Fruit fly (Drosophila melanogaster): ENCODE measurements around the gene Txl.

Gene Txl

dm6 chr3L:5810633-5811341 lies 45.1 kb downstream of the Txl start, which contains the start of the genes S6k and kri:
Gene S6k, minus strand, starts transcription at chr3L:5810931.
Gene kri, plus strand, starts transcription at chr3L:5810973.
- TF ChIP-seq CG9948 (tag; optimal IDR thresholded peaks at IDR 0.05) (no peak), Ets98B (GFP tag; IDR thresholded peaks at IDR 0.05) (peak; percentile 14; the same call in 1 of the 2 replicates), CG12605 (GFP tag; IDR thresholded peaks at IDR 0.05) (no peak), CG15710 (tag; optimal IDR thresholded peaks at IDR 0.05) (peak; percentile 1), EcR (GFP tag; optimal IDR thresholded peaks at IDR 0.05) (peak; percentile 56), Pif1B (GFP tag; optimal IDR thresholded peaks at IDR 0.05) (no peak), CG32121 (GFP tag; IDR thresholded peaks at IDR 0.05) (no peak), CG17806 (tag; optimal IDR thresholded peaks at IDR 0.05) (no peak), gl (tag; optimal IDR thresholded peaks at IDR 0.05) (peak; percentile 40), CG8159 (tag; optimal IDR thresholded peaks at IDR 0.05) (peak; percentile 14), D1 (tag; optimal IDR thresholded peaks at IDR 0.05) (no peak), CG14655 (GFP tag; optimal IDR thresholded peaks at IDR 0.05) (no peak), CG8301 (tag; optimal IDR thresholded peaks at IDR 0.05) (no peak), Pif1A (GFP tag; optimal IDR thresholded peaks at IDR 0.05) (no peak), Snoo (tag; optimal IDR thresholded peaks at IDR 0.05) (no peak), CG4496 (GFP tag; IDR thresholded peaks at IDR 0.05) (peak; percentile 43; the same call in 1 of the 3 replicates)

- TF ChIP-seq D1 (tag; optimal IDR thresholded peaks at IDR 0.05): peak; percentile 18
- TF ChIP-seq CG13204 (GFP tag; optimal IDR thresholded peaks at IDR 0.05): no peak
- TF ChIP-seq CG10348 (GFP tag; IDR thresholded peaks at IDR 0.05): no peak
These were observed 47.4 kb downstream of the Txl start, which contains the start of gene mad2 for dm6 chr3L:5813016-5813415. Gene mad2, minus strand, starts transcription at chr3L:5813093.
